Worm (Caenorhabditis elegans) whole organism, L1 larva: ENCODE results near the gene Y34B4A.7.

Experiments used
- C16A3.4 ChIP-seq: fragments of 150-350 bp; optimal IDR thresholded peaks from 2 replicates; lab custom pipeline; 2014; ENCODE audit warnings: missing biosample characterization, missing genetic modification characterization
- F16B12.6 ChIP-seq: fragments of 150-350 bp; optimal IDR thresholded peaks from 2 replicates; lab custom pipeline; 2014; ENCODE audit warnings: missing biosample characterization, missing genetic modification characterization
- alr-1 ChIP-seq: fragments of 200-800 bp; sonication (Bioruptor generic); optimal IDR thresholded peaks from 2 replicates; lab custom pipeline; 2018; ENCODE audit warnings: borderline replicate concordance, mild to moderate bottlenecking, missing genetic modification characterization, missing compliant biosample characterization
- ama-1 ChIP-seq: fragments of 150-350 bp; optimal IDR thresholded peaks from 2 replicates; lab custom pipeline; 2014
- egl-27 ChIP-seq, 2 experiments: fragments of 150-350 bp in 1 of 2; sonication (generic microtip); optimal IDR thresholded peaks; 3 replicates each; lab custom pipeline; 2017 to 2018; ENCODE audit warnings: missing biosample characterization in 2 of 2, missing genetic modification characterization in 2 of 2, missing genetic modification reagents in 2 of 2
- elt-3 ChIP-seq, 6 experiments: fragments of 150-350 bp in 1 of 6; sonication (generic microtip); optimal IDR thresholded peaks; 2 replicates each; lab custom pipeline; 2017 to 2018; ENCODE audit warnings: missing biosample characterization in 6 of 6, missing genetic modification characterization in 6 of 6, inconsistent platforms in 1 of 6
- fkh-10 ChIP-seq: sonication (generic microtip); optimal IDR thresholded peaks from 2 replicates; lab custom pipeline; 2017; ENCODE audit warnings: missing biosample characterization, missing genetic modification reagents, missing genetic modification characterization
- lin-13 ChIP-seq: fragments of 150-350 bp; optimal IDR thresholded peaks from 2 replicates; lab custom pipeline; 2014; ENCODE audit warnings: missing biosample characterization, missing genetic modification reagents, missing genetic modification characterization
- mep-1 ChIP-seq: fragments of 150-350 bp; optimal IDR thresholded peaks from 2 replicates; lab custom pipeline; 2014; ENCODE audit warnings: missing biosample characterization, missing genetic modification characterization
- nhr-11 ChIP-seq: fragments of 150-350 bp; optimal IDR thresholded peaks from 2 replicates; lab custom pipeline; 2014; ENCODE audit warnings: missing biosample characterization, missing genetic modification characterization
- nhr-84 ChIP-seq: sonication (generic microtip); optimal IDR thresholded peaks from 2 replicates; lab custom pipeline; 2017; ENCODE audit warnings: missing biosample characterization, missing genetic modification characterization
- ztf-4 ChIP-seq: fragments of 150-350 bp; optimal IDR thresholded peaks from 2 replicates; lab custom pipeline; 2014; ENCODE audit warnings: missing biosample characterization, missing genetic modification characterization

ce11 chrX:5210927-5211655 lies 33.0 kb upstream of the Y34B4A.7 start:
- TF ChIP-seq F16B12.6 (tag; lab: Kevin White, UChicago) = no peak
- TF ChIP-seq alr-1 (tag; lab: Kevin White, UChicago) = no peak
- TF ChIP-seq nhr-84 (tag; lab: Kevin White, UChicago) = no peak
- no peak for TF ChIP-seq nhr-11
- no peak for TF ChIP-seq egl-27 (tag; optimal IDR thresholded peaks at IDR 0.05; lab: Kevin White, UChicago)
- no peak for TF ChIP-seq ztf-4 (tag; lab: Kevin White, UChicago)
- TF ChIP-seq ama-1 (lab: Kevin White, UChicago) = no peak
- no peak for TF ChIP-seq fkh-10
- TF ChIP-seq lin-13 (GFP tag; lab: Kevin White, UChicago) = no peak
- TF ChIP-seq C16A3.4 (tag; lab: Kevin White, UChicago) = no peak
- TF ChIP-seq mep-1 (tag; lab: Kevin White, UChicago) = no peak
- TF ChIP-seq elt-3 (tag; optimal IDR thresholded peaks at IDR 0.05; lab: Kevin White, UChicago) = no peak
